Fruit fly (Drosophila melanogaster): Measurements from ENCODE around the gene TwdlP.

- TF ChIP-seq EcR (GFP tag; optimal IDR thresholded peaks at IDR 0.05), result no peak
- TF ChIP-seq CG12605 (GFP tag; IDR thresholded peaks at IDR 0.05), result no peak
- TF ChIP-seq CG4496 (GFP tag; IDR thresholded peaks at IDR 0.05), result no peak
- no peak for TF ChIP-seq CG15710 (tag; optimal IDR thresholded peaks at IDR 0.05)
- no peak for TF ChIP-seq CG13204 (GFP tag; optimal IDR thresholded peaks at IDR 0.05)
- no peak for TF ChIP-seq rn (GFP tag; IDR thresholded peaks at IDR 0.05)
- TF ChIP-seq CG14655 (GFP tag; optimal IDR thresholded peaks at IDR 0.05), result no peak
- no peak for TF ChIP-seq Ets98B (GFP tag; IDR thresholded peaks at IDR 0.05)
- no peak for TF ChIP-seq Pif1B (GFP tag; optimal IDR thresholded peaks at IDR 0.05)
- no peak for TF ChIP-seq CG32121 (GFP tag; IDR thresholded peaks at IDR 0.05)
Observed at dm6 chr3R:26628624-26629023, 7.5 kb upstream of the TwdlP start, which contains the start of gene TwdlK.
